Fruit fly (Drosophila melanogaster): ENCODE results near the gene Klp67A.

DNA sequence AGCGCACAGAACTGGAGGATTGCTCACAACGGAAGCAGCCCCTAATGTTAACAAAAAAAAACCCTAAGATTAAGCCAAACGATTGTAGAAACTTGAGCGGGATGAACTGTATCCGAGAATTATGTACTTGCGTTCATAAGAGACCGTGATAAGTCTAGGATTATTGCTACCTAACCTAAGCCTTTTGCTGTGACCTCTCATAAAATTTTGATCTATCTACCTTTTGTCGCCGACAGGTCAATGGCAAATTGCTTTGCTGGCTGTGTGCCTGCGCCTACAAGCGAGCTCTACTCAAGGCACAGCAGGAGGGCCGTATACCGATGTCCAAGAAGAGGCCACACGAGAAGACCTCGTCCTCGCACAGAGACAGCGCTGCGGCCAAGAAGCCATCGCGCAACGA is 1.8 kb upstream of the Klp67A start:
- TF ChIP-seq CTCF (optimal IDR thresholded peaks at IDR 0.05) (no peak), CG8478 (optimal IDR thresholded peaks at IDR 0.05) (no peak)

Measured in S2 (cell line).